Worm (Caenorhabditis elegans): ENCODE results near the gene C29E4.14.

Gene C29E4.14

ce11 chrIII:7969121-7969520 lies 49.2 kb downstream of the C29E4.14 start, which contains the start of the genes F54H12.8 and F54H12.7:
Gene F54H12.8, minus strand, starts transcription at chrIII:7969221.
Gene F54H12.7, plus strand, starts transcription at chrIII:7969349.
- no peak for TF ChIP-seq him-1 (tag; optimal IDR thresholded peaks at IDR 0.05)
- no peak for TF ChIP-seq dao-5 (tag; optimal IDR thresholded peaks at IDR 0.05)
- TF ChIP-seq W03F9.2 (tag; optimal IDR thresholded peaks at IDR 0.05) = no peak
